Worm (Caenorhabditis elegans): ENCODE data around the gene mltn-8.

DNA sequence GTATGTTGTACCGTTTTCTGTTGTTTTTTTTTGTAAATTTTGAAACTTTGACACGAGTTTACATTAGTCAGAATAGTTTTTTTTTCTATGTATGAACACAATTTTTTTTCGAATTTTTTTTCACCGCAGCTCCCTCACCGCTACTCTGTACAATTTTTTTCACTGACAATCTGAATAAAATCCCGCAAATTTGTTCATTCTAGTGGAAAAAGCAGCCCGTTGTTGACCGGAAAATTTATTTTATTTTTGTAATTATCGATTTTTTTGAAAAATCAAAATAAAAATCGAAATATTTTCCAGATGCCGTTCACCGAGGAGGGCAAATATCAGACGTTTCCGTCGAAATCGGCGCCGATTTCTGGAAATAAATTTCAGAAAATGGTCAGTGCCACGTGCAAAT is 20.6 kb downstream of the mltn-8 start, which contains the start of gene T22H9.1:
- TF ChIP-seq aha-1 (tag) (no peak), snpc-4 (tag; optimal IDR thresholded peaks at IDR 0.05) (no peak), daf-16 (GFP tag; optimal IDR thresholded peaks at IDR 0.05) (no peak), daf-16 (tag; optimal IDR thresholded peaks at IDR 0.05) (no peak), unc-62 (GFP tag; optimal IDR thresholded peaks at IDR 0.05 in 1 of 2) (no peak), unc-62 (tag; optimal IDR thresholded peaks at IDR 0.05) (no peak), nhr-237 (tag; optimal IDR thresholded peaks at IDR 0.05) (no peak)
